Comparison of ENCODE assay signal across 2 worm cellular contexts in genomic region chrIV:15315502-15315901, ce11.
TF ChIP-seq lines count a peak whose summit lies in the region.

No protein-coding gene starts in this region.

TF ChIP-seq in whole organism, L1 larva, 84 proteins besides CTCF, POLR2A, EP300 and RAD21:
- TF ChIP-seq nhr-85 (tag; lab: Kevin White, UChicago) (peak; percentile 14), nhr-19 (GFP tag; conservative IDR thresholded peaks at IDR 0.05; lab: Robert Waterston, UW) (no peak)

TF ChIP-seq in whole organism, L4 larva, 104 proteins besides CTCF, POLR2A, EP300 and RAD21:
- TF ChIP-seq lin-39 (tag; optimal IDR thresholded peaks at IDR 0.05; lab: Kevin White, UChicago), result no peak
- TF ChIP-seq unc-62 (GFP tag; optimal IDR thresholded peaks at IDR 0.05 in 1 of 2; lab: Kevin White, UChicago), result peak in 1 of 2 experiments; percentile 94
- no peak for TF ChIP-seq unc-62 (tag; optimal IDR thresholded peaks at IDR 0.05; lab: Kevin White, UChicago)
- 0 out of 2 replicates have a peak, but pooled peaks have one; percentile 31 for TF ChIP-seq snpc-1.2 (GFP tag; IDR thresholded peaks at IDR 0.05; lab: Robert Waterston, UW)
